Worm (Caenorhabditis elegans): ENCODE results near the gene fbxa-141.
"Not testable (repeated sequence)": the region's sequence is repeated elsewhere in the genome, so short reads cannot be mapped to it uniquely, and the experiment has no call there.

Gene fbxa-141

DNA sequence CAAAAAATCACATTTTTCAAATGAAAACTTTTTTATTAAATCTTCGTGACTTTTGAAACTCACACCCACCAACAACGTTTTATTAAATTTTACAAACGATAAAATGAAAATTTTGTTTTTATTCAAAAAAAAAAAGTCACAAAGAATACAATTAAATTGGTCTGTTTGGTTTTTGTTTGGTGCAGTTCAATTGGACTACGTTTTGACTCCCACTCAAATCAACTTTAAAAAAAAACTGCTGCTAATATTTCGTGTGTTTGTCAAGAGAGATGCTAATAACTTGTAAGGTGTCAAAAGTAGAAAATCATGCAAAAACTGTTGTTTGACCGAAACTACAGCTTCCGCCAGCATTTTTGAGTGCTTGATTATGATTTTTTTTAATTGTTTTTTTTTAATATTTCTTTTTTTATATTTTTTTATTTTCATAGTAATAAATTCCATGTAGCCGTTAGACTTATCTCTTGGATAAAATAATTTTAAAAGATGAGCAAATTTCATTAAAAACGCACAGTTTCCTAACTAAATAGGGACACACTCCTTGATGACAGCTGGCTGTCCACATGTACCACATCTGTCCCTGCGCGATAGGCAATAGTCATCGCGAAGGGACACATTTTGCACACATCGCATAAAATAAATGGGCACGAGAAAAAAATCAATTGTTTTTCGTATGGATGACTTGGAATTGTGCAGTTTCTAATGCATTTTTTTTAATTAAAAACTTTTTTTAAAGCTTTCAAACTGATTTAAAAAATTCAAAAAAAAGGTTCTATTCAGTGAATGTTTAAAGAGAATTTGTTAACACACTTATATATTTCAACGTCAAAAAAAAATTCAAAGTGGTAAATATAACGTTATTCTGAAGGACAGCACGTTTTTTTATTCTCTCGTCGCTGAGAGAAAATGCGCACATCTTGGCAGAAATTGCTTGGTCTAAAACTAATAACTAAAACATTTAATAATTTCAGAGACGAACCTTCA lies 12.9 kb upstream of the fbxa-141 start:
- no peak; the same call in 1 of the 2 replicates for TF ChIP-seq tab-1 (GFP tag; IDR thresholded peaks at IDR 0.05)
- TF ChIP-seq ztf-29 (GFP tag; IDR thresholded peaks at IDR 0.05): peak; percentile 75
- TF ChIP-seq med-1 (GFP tag; optimal IDR thresholded peaks at IDR 0.05; ENCODE audit: insufficient read depth): peak; percentile 46
- peak; percentile 89 for TF ChIP-seq flt-1 (GFP tag; IDR thresholded peaks at IDR 0.05)
- TF ChIP-seq klf-2 (GFP tag; conservative IDR thresholded peaks at IDR 0.05): peak; percentile 55; the same call in 1 of the 2 replicates
- peak; percentile 99 for TF ChIP-seq T22C8.4 (GFP tag; IDR thresholded peaks at IDR 0.05)
- peak; percentile 99 for TF ChIP-seq cog-1 (tag; optimal IDR thresholded peaks at IDR 0.05)
- peak; percentile 89 for TF ChIP-seq ztf-23 (GFP tag; IDR thresholded peaks at IDR 0.05)
- no peak for TF ChIP-seq ref-1 (GFP tag; conservative IDR thresholded peaks at IDR 0.05)

DNA sequence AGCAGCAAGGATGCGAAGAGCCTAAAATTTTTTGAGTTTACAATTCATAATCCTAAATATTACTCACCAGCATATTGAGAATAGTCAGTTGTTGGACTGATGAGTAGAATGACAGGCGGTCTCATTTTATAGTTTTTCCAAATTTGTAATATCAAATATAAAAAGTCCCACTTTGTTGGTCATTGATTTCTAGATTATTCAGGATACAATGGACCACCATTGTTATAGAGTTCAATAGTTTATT lies 12.3 kb upstream of the fbxa-141 start, which contains the start of gene nspc-17:
TSS of gene nspc-17 (minus strand) at position 101 of the 244 bp plus-strand sequence.
- TF ChIP-seq med-1 (GFP tag; optimal IDR thresholded peaks at IDR 0.05; ENCODE audit: insufficient read depth); tab-1 (GFP tag; IDR thresholded peaks at IDR 0.05); flt-1 (GFP tag; IDR thresholded peaks at IDR 0.05): not testable (repeated sequence)

DNA sequence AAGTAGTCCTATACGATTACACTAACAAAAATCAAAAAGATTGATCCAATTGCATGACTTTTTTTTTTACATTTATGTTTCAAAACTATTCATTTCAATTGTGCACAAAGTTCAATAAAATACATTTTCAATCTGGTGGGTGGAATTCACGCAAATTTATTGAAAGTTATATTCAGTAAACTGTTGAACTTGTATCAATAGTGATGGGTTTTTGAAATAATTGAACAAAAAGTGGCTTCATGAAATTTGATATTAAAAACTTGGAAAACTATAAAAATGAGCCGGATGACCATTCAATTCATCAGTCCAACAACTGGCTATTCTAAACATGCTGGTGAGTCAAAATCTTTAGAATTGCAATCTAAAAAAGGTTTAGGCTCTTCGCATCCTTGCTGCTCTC lies 10.6 kb upstream of the fbxa-141 start, which contains the start of gene nspc-16:
TSS of gene nspc-16 (plus strand) at position 301 of the 400 bp plus-strand sequence.
- no peak for TF ChIP-seq cog-1 (tag; optimal IDR thresholded peaks at IDR 0.05)

DNA sequence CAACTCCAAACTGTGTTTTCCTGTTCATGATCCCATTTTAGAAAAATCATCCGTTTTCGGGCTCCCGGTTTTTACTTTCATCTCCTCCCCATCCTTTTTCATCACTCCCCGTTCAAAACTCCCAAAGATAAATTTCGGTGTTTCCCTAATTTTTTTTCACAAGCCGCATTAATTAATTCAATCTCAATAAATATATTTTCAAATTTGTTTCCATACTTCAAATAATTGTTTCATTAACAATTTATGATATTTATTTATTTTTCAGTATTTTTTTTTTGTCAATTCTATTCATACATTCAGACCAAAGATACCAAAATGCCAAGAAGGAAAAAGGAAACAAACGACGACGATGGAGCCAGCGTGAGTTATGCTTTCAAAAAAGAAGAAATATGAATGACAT lies 7.7 kb upstream of the fbxa-141 start, which contains the start of gene D1025.1:
TSS of gene D1025.1 (plus strand) at position 301 of the 400 bp plus-strand sequence.
- no peak for TF ChIP-seq cog-1 (tag; optimal IDR thresholded peaks at IDR 0.05)
- TF ChIP-seq ztf-29 (GFP tag; IDR thresholded peaks at IDR 0.05): no peak

DNA sequence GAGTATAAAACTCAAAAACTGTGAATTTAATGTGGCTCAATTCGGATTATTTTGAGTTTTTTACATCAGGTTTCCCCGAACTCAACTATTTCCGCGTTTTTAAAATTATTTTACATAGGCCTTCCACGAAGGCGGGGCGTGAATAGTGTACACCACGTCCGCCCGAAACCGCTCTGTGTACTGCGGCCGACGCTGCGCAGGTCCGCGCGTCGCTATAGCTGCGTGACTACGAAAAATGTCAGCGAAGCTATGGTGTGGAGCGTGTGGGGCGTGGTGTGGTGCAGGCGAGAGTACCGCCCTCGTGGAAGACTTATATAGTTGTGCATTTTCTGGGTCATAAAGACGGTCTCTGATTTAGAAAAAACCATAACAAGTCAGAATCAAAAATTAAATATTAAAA lies 5.1 kb upstream of the fbxa-141 start:
- TF ChIP-seq flt-1 (GFP tag; IDR thresholded peaks at IDR 0.05) (no peak), med-1 (GFP tag; optimal IDR thresholded peaks at IDR 0.05; ENCODE audit: insufficient read depth) (no peak), T22C8.4 (GFP tag; IDR thresholded peaks at IDR 0.05) (no peak), ref-1 (GFP tag; conservative IDR thresholded peaks at IDR 0.05) (no peak), cog-1 (tag; optimal IDR thresholded peaks at IDR 0.05) (no peak), ztf-23 (GFP tag; IDR thresholded peaks at IDR 0.05) (no peak), ztf-29 (GFP tag; IDR thresholded peaks at IDR 0.05) (no peak), tab-1 (GFP tag; IDR thresholded peaks at IDR 0.05) (no peak), klf-2 (GFP tag; conservative IDR thresholded peaks at IDR 0.05) (no peak)

DNA sequence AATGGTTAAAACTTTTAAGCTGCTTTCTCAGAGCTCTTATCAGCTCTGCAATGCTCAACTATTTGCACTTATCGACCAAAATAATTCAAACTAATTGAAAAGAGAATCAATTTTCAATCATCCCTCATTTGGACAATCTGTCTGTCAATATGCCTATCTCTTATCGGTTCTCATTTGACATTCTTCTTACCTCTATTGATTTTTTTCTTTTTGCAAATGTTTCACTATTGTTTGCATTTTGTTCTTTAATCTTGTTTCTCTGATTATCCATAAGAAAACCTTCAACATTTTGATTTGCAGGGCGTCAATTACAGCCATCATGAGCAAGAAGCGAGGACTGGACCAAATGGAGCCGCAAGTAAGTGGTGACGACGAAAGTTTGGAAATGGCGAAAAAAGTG lies 3.8 kb upstream of the fbxa-141 start, which contains the start of gene D1025.10:
TSS of gene D1025.10 (plus strand) at position 301 of the 400 bp plus-strand sequence.
- no peak for TF ChIP-seq ztf-23 (GFP tag; IDR thresholded peaks at IDR 0.05)
- no peak for TF ChIP-seq ref-1 (GFP tag; conservative IDR thresholded peaks at IDR 0.05)
- no peak for TF ChIP-seq flt-1 (GFP tag; IDR thresholded peaks at IDR 0.05)

DNA sequence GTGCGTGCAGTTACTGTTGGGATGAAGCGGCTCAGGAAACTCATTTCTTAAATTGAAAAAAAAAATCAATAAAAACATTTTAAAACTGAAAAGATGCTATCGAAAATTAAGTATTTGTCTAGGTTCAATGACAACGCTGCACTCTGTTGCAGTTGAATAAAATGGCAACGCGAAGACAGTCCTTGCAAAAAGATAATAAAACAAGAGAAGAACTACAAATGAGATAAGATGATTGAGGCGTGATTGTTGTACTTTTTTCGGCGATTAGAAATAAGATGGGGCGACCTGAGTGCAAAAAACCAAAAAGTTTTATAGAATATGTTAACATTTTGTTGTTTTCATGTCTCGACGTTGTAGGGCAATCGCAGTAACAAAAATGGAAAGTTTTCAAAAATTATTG lies 2.3 kb upstream of the fbxa-141 start, which contains the start of gene gcsh-1:
TSS of gene gcsh-1 (minus strand) at position 46 of the 400 bp plus-strand sequence.
- TF ChIP-seq med-1 (GFP tag; optimal IDR thresholded peaks at IDR 0.05; ENCODE audit: insufficient read depth): no peak
- TF ChIP-seq ref-1 (GFP tag; conservative IDR thresholded peaks at IDR 0.05): no peak
- no peak for TF ChIP-seq ztf-23 (GFP tag; IDR thresholded peaks at IDR 0.05)
- TF ChIP-seq tab-1 (GFP tag; IDR thresholded peaks at IDR 0.05): no peak
- no peak for TF ChIP-seq T22C8.4 (GFP tag; IDR thresholded peaks at IDR 0.05)
- TF ChIP-seq klf-2 (GFP tag; conservative IDR thresholded peaks at IDR 0.05): no peak
- no peak for TF ChIP-seq cog-1 (tag; optimal IDR thresholded peaks at IDR 0.05)
- no peak for TF ChIP-seq ztf-29 (GFP tag; IDR thresholded peaks at IDR 0.05)
- TF ChIP-seq flt-1 (GFP tag; IDR thresholded peaks at IDR 0.05): no peak

DNA sequence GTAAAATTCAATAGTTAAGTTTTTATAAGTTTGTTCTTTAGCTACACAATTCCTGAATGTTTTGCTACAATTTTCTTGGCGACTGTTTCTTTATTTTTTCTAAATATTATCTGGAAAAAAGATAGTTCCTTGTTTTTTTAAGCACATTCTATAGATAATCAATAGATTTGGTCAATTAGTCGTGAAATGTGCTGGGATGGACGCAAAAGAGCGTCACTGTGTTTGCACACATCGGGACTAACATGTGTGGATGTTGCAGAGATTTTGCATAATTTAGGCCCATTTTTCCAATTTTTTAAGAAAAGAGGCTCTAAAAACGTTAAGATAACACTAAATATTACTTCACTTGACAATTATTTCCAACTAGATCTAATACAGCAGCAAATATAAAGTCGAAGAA lies 745 bp upstream of the fbxa-141 start:
- TF ChIP-seq klf-2 (GFP tag; conservative IDR thresholded peaks at IDR 0.05) (no peak), T22C8.4 (GFP tag; IDR thresholded peaks at IDR 0.05) (peak; percentile 54; the same call in 1 of the 2 replicates), tab-1 (GFP tag; IDR thresholded peaks at IDR 0.05) (no peak)

DNA sequence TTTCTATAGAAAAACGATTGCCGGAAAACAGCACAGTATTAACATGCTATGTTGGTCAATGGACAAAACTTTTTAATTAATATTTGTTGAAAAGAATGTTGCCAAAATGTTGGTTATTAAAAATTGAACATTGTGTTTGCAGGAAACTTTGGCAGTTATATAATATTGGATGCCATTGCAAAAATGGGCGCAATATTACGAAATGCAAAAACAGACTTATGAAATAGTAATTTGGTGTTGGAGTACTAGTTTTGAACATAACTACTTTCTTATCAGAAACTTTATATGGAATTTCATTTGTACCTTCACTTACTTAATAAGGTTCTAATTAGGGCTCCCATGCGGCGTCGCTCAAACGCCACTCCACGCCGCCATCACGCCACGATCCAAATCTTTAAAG lies 2.4 kb downstream of the fbxa-141 start:
- TF ChIP-seq klf-2 (GFP tag; conservative IDR thresholded peaks at IDR 0.05): no peak
- no peak for TF ChIP-seq ref-1 (GFP tag; conservative IDR thresholded peaks at IDR 0.05)
- no peak for TF ChIP-seq med-1 (GFP tag; optimal IDR thresholded peaks at IDR 0.05; ENCODE audit: insufficient read depth)
- no peak for TF ChIP-seq T22C8.4 (GFP tag; IDR thresholded peaks at IDR 0.05)
- no peak for TF ChIP-seq cog-1 (tag; optimal IDR thresholded peaks at IDR 0.05)
- TF ChIP-seq tab-1 (GFP tag; IDR thresholded peaks at IDR 0.05): no peak
- TF ChIP-seq ztf-29 (GFP tag; IDR thresholded peaks at IDR 0.05): no peak
- TF ChIP-seq ztf-23 (GFP tag; IDR thresholded peaks at IDR 0.05): no peak
- no peak for TF ChIP-seq flt-1 (GFP tag; IDR thresholded peaks at IDR 0.05)

DNA sequence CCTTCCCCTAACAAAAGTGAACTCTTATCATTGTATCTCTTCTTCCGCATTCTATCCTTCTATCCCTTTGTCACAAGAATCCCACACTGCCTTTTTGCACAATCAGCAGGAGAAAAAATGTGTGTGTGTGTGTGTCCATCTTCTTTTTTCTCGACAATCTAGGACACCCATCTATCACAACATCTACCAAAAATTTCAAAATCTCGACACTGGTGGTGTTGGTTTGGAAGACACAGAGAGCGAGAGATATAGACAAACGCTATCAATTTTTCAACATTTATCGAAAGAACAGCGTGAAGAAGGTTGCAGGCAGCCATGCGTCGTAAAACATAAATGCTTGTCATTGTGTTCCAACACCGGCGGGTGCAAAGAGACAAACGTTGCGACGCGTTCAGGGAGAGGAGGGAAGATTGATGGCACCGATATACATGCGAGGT lies 3.9 kb downstream of the fbxa-141 start:
- TF ChIP-seq tab-1 (GFP tag; IDR thresholded peaks at IDR 0.05): no peak
- TF ChIP-seq cog-1 (tag; optimal IDR thresholded peaks at IDR 0.05): no peak
- no peak for TF ChIP-seq ztf-29 (GFP tag; IDR thresholded peaks at IDR 0.05)
- TF ChIP-seq ref-1 (GFP tag; conservative IDR thresholded peaks at IDR 0.05): no peak
- TF ChIP-seq med-1 (GFP tag; optimal IDR thresholded peaks at IDR 0.05; ENCODE audit: insufficient read depth): no peak
- no peak for TF ChIP-seq klf-2 (GFP tag; conservative IDR thresholded peaks at IDR 0.05)
- TF ChIP-seq T22C8.4 (GFP tag; IDR thresholded peaks at IDR 0.05): no peak
- no peak for TF ChIP-seq flt-1 (GFP tag; IDR thresholded peaks at IDR 0.05)
- TF ChIP-seq ztf-23 (GFP tag; IDR thresholded peaks at IDR 0.05): no peak

Measured in whole organism, midembryonic.